Fruit fly (Drosophila melanogaster) whole organism: ENCODE data around the gene CG13004.

ENCODE experiments used
- CG8478 ChIP-seq: fragments of >200 bp; optimal IDR thresholded peaks from 2 replicates; lab custom pipeline; 2018; ENCODE audit warnings: inconsistent platforms
- psq ChIP-seq: fragments of >200 bp; optimal IDR thresholded peaks from 2 replicates; lab custom pipeline; 2017

- TF ChIP-seq CG8478 (lab: Kevin White, UChicago) (no peak), psq (lab: Kevin White, UChicago) (no peak)
Observed at dm6 chrX:16834259-16834658, 1.1 kb downstream of the CG13004 start.
